Fruit fly (Drosophila melanogaster): ENCODE results near the gene nac.
A peak's percentile ranks its signal among the peaks of the same experiment; 100 is the strongest.

Gene nac

dm6 chr3R:8316344-8317105 is 12.7 kb upstream of the nac start, which contains the start of gene Coq2 (continued):
- TF ChIP-seq CG8089 (GFP tag; optimal IDR thresholded peaks at IDR 0.05): no peak
- no peak for TF ChIP-seq CG17359 (tag; optimal IDR thresholded peaks at IDR 0.05)
- no peak for TF ChIP-seq CG4854 (GFP tag; optimal IDR thresholded peaks at IDR 0.05)
- no peak for TF ChIP-seq CG2678 (tag; optimal IDR thresholded peaks at IDR 0.05)
- TF ChIP-seq Hmr (GFP tag; optimal IDR thresholded peaks at IDR 0.05): no peak
- no peak for TF ChIP-seq CG11696 (GFP tag; IDR thresholded peaks at IDR 0.05)
- TF ChIP-seq CG10267 (tag; optimal IDR thresholded peaks at IDR 0.05): no peak
- TF ChIP-seq CG2116 (GFP tag; optimal IDR thresholded peaks at IDR 0.05): peak; percentile 84
- TF ChIP-seq Dbx (GFP tag; IDR thresholded peaks at IDR 0.05): 0 out of 3 replicates have a peak, but pooled peaks have one; percentile 13
- no peak for TF ChIP-seq CG7928 (GFP tag; optimal IDR thresholded peaks at IDR 0.05)
- no peak for TF ChIP-seq CG12155 (GFP tag; optimal IDR thresholded peaks at IDR 0.05)
- TF ChIP-seq Xbp1 (GFP tag; optimal IDR thresholded peaks at IDR 0.05): peak; percentile 2
- no peak for TF ChIP-seq wek (GFP tag; optimal IDR thresholded peaks at IDR 0.05)
- TF ChIP-seq run (tag; optimal IDR thresholded peaks at IDR 0.05): no peak
- no peak for TF ChIP-seq tin (GFP tag; optimal IDR thresholded peaks at IDR 0.05)
- no peak for TF ChIP-seq tna (GFP tag; IDR thresholded peaks at IDR 0.05; ENCODE audit: partially characterized antibody)
- TF ChIP-seq CG10366 (GFP tag; IDR thresholded peaks at IDR 0.05): no peak
- no peak for TF ChIP-seq BtbVII (GFP tag; optimal IDR thresholded peaks at IDR 0.05)
- TF ChIP-seq Hey (tag; optimal IDR thresholded peaks at IDR 0.05): no peak
- peak; percentile 25; the same call in 1 of the 2 replicates for TF ChIP-seq slbo (GFP tag; IDR thresholded peaks at IDR 0.05)
- no peak for TF ChIP-seq pan (optimal IDR thresholded peaks at IDR 0.05)
- TF ChIP-seq pan (GFP tag; optimal IDR thresholded peaks at IDR 0.05 in 1 of 2, IDR thresholded peaks at IDR 0.05 in 1 of 2): no peak
- no peak for TF ChIP-seq tgo (GFP tag; IDR thresholded peaks at IDR 0.05)
- no peak for TF ChIP-seq ems (GFP tag; optimal IDR thresholded peaks at IDR 0.05)
- TF ChIP-seq HmgD (GFP tag; optimal IDR thresholded peaks at IDR 0.05): no peak
- TF ChIP-seq B-H2 (GFP tag; optimal IDR thresholded peaks at IDR 0.05): no peak
- TF ChIP-seq Vsx1 (GFP tag; optimal IDR thresholded peaks at IDR 0.05): no peak
- TF ChIP-seq gfzf (GFP tag; optimal IDR thresholded peaks at IDR 0.05): peak; percentile 13
- TF ChIP-seq ranshi (GFP tag; IDR thresholded peaks at IDR 0.05): no peak
- no peak for TF ChIP-seq dimm (GFP tag; IDR thresholded peaks at IDR 0.05)
- no peak for TF ChIP-seq CG18262 (tag; optimal IDR thresholded peaks at IDR 0.05)
- no peak for TF ChIP-seq NK7.1 (GFP tag; optimal IDR thresholded peaks at IDR 0.05)
- peak; percentile 38 for TF ChIP-seq ewg (GFP tag; optimal IDR thresholded peaks at IDR 0.05)
- TF ChIP-seq HLH3B (GFP tag; IDR thresholded peaks at IDR 0.05): no peak
- no peak for TF ChIP-seq CG12219 (GFP tag; optimal IDR thresholded peaks at IDR 0.05)
- no peak for TF ChIP-seq CG7839 (tag; optimal IDR thresholded peaks at IDR 0.05)
- peak; percentile 28; the same call in 1 of the 3 replicates for TF ChIP-seq row (GFP tag; IDR thresholded peaks at IDR 0.05)
- no peak for TF ChIP-seq CG8924 (tag; optimal IDR thresholded peaks at IDR 0.05)
- no peak for TF ChIP-seq aop (GFP tag; IDR thresholded peaks at IDR 0.05)
- peak; percentile 60 for TF ChIP-seq CG15514 (GFP tag; optimal IDR thresholded peaks at IDR 0.05)
- no peak for TF ChIP-seq CG3838 (GFP tag; optimal IDR thresholded peaks at IDR 0.05)
- TF ChIP-seq dati (GFP tag; IDR thresholded peaks at IDR 0.05): no peak
- TF ChIP-seq MTF-1 (GFP tag; optimal IDR thresholded peaks at IDR 0.05; ENCODE audit: borderline replicate concordance): peak; percentile 100
- no peak for TF ChIP-seq Stat92E (GFP tag; optimal IDR thresholded peaks at IDR 0.05)
- TF ChIP-seq sd (tag; optimal IDR thresholded peaks at IDR 0.05): peak; percentile 92
- 0 out of 2 replicates have a peak, but pooled peaks have one; percentile 32 for TF ChIP-seq Rfx (GFP tag; IDR thresholded peaks at IDR 0.05)
- TF ChIP-seq CG3847 (GFP tag; IDR thresholded peaks at IDR 0.05): peak; percentile 77
- TF ChIP-seq CG31388 (GFP tag; optimal IDR thresholded peaks at IDR 0.05): no peak
- no peak for TF ChIP-seq lmd (GFP tag; IDR thresholded peaks at IDR 0.05)

Data from whole organism, embryonic.